Worm (Caenorhabditis elegans) whole organism, L4 larva: ENCODE data around the gene F35D2.6.

Experiments used
- F10B5.3 ChIP-seq: sonication (generic microtip); optimal IDR thresholded peaks from 2 replicates; lab custom pipeline; 2016; ENCODE audit warnings: mild to moderate bottlenecking, missing genetic modification characterization, missing compliant biosample characterization
- T20F7.1 ChIP-seq: fragments of 200-800 bp; sonication (Bioruptor generic); optimal IDR thresholded peaks from 2 replicates; lab custom pipeline; 2018; ENCODE audit warnings: mild to moderate bottlenecking, missing genetic modification characterization, missing compliant biosample characterization
- T26A8.4 ChIP-seq: fragments of 200-800 bp; sonication (Bioruptor generic); IDR thresholded peaks from 2 replicates; pipeline ENCODE4 v1.3.6; 2022; ENCODE audit warnings: missing genetic modification characterization, missing compliant biosample characterization
- Y48G9A.11 ChIP-seq: fragments of 200-800 bp; sonication (Bioruptor generic); IDR thresholded peaks from 2 replicates; pipeline ENCODE4 v1.3.6; 2022; ENCODE audit warnings: missing genetic modification reagents, missing genetic modification characterization, missing compliant biosample characterization
- Y5F2A.4 ChIP-seq: fragments of 200-800 bp; sonication (Bioruptor generic); optimal IDR thresholded peaks from 2 replicates; lab custom pipeline; 2018; ENCODE audit warnings: mild to moderate bottlenecking, missing genetic modification characterization, missing compliant biosample characterization
- ZK337.2 ChIP-seq: fragments of 200-800 bp; sonication (Bioruptor generic); IDR thresholded peaks from 2 replicates; pipeline ENCODE4 v1.3.6; 2022; ENCODE audit warnings: missing genetic modification reagents, missing genetic modification characterization, missing compliant biosample characterization
- aha-1 ChIP-seq: fragments of 150-350 bp; peaks from one replicate; lab custom pipeline; 2014; ENCODE audit warnings: missing biosample characterization, missing genetic modification characterization
- ama-1 ChIP-seq: fragments of 150-350 bp; optimal IDR thresholded peaks from 2 replicates; lab custom pipeline; 2014; ENCODE audit warnings: inconsistent platforms, mixed read lengths
- arid-1 ChIP-seq: fragments of 200-800 bp; sonication (Bioruptor generic); conservative IDR thresholded peaks from 2 replicates; pipeline ENCODE4 v1.3.6; 2022; ENCODE audit warnings: missing genetic modification reagents, missing genetic modification characterization, missing compliant biosample characterization
- attf-4 ChIP-seq: sonication (generic microtip); optimal IDR thresholded peaks from 3 replicates; lab custom pipeline; 2017; ENCODE audit warnings: missing biosample characterization, missing genetic modification characterization
- ceh-20 ChIP-seq: fragments of 200-800 bp; sonication (Bioruptor generic); IDR thresholded peaks from 2 replicates; pipeline ENCODE4 v1.3.6; 2022; ENCODE audit warnings: missing genetic modification reagents, missing genetic modification characterization, missing compliant biosample characterization
- ceh-44 ChIP-seq: fragments of 200-800 bp; sonication (Bioruptor generic); IDR thresholded peaks from 2 replicates; pipeline ENCODE4 v1.3.6; 2022; ENCODE audit warnings: missing genetic modification reagents, missing genetic modification characterization, missing compliant biosample characterization
- ces-1 ChIP-seq: fragments of 150-350 bp; sonication (generic microtip); optimal IDR thresholded peaks from 4 replicates; lab custom pipeline; 2014; ENCODE audit warnings: missing biosample characterization, missing genetic modification reagents, missing genetic modification characterization
- cey-2 ChIP-seq: sonication (generic microtip); optimal IDR thresholded peaks from 3 replicates; lab custom pipeline; 2017; ENCODE audit warnings: missing genetic modification characterization, mild to moderate bottlenecking, missing compliant biosample characterization, antibody characterized with exemption, borderline replicate concordance; ENCODE audit not compliant: insufficient read depth
- daf-12 ChIP-seq: fragments of 150-350 bp; optimal IDR thresholded peaks from 2 replicates; lab custom pipeline; 2014; ENCODE audit warnings: missing biosample characterization, missing genetic modification reagents, missing genetic modification characterization
- daf-19 ChIP-seq: fragments of 200-800 bp; sonication (Bioruptor generic); conservative IDR thresholded peaks from 2 replicates; pipeline ENCODE4 v1.3.6; 2022; ENCODE audit warnings: missing genetic modification characterization, missing compliant biosample characterization
- dmd-8 ChIP-seq: fragments of 200-800 bp; sonication (Bioruptor generic); IDR thresholded peaks from 2 replicates; pipeline ENCODE4 v1.3.6; 2022; ENCODE audit warnings: missing genetic modification characterization, missing compliant biosample characterization
- egl-27 ChIP-seq: sonication (generic microtip); optimal IDR thresholded peaks from 3 replicates; lab custom pipeline; 2017; ENCODE audit warnings: missing biosample characterization, missing genetic modification reagents, missing genetic modification characterization
- fos-1 ChIP-seq: fragments of 150-350 bp; optimal IDR thresholded peaks from 2 replicates; lab custom pipeline; 2014; ENCODE audit warnings: missing biosample characterization, missing genetic modification characterization
- hif-1 ChIP-seq, 2 experiments: sonication (generic microtip); optimal IDR thresholded peaks; 2 replicates each; lab custom pipeline; 2016 to 2017; ENCODE audit warnings: missing compliant biosample characterization in 2 of 2, missing genetic modification characterization in 2 of 2, missing genetic modification reagents in 2 of 2, missing genotype in 2 of 2, mild to moderate bottlenecking in 1 of 2
- hlh-11 ChIP-seq: fragments of 200-800 bp; sonication (Bioruptor generic); optimal IDR thresholded peaks from 2 replicates; lab custom pipeline; 2018; ENCODE audit warnings: mild to moderate bottlenecking, missing genetic modification characterization, missing compliant biosample characterization
- lim-7 ChIP-seq: fragments of 200-800 bp; sonication (Bioruptor generic); IDR thresholded peaks from 2 replicates; pipeline ENCODE4 v1.3.6; 2022; ENCODE audit warnings: missing genetic modification characterization, missing compliant biosample characterization
- lin-1 ChIP-seq: fragments of 200-800 bp; sonication (Bioruptor generic); IDR thresholded peaks from 2 replicates; pipeline ENCODE4 v1.3.6; 2022; ENCODE audit warnings: missing genetic modification reagents, missing genetic modification characterization, missing compliant biosample characterization
- lin-13 ChIP-seq: fragments of 150-350 bp; optimal IDR thresholded peaks from 2 replicates; lab custom pipeline; 2014; ENCODE audit warnings: missing biosample characterization, missing genetic modification reagents, missing genetic modification characterization
- lir-3 ChIP-seq: sonication (generic microtip); optimal IDR thresholded peaks from 2 replicates; lab custom pipeline; 2016; ENCODE audit warnings: mild to moderate bottlenecking, missing genetic modification characterization, missing compliant biosample characterization
- lsy-2 ChIP-seq, 2 experiments: fragments of 150-350 bp in 1 of 2; sonication (generic microtip) in 1 of 2; optimal IDR thresholded peaks; 2 replicates each; lab custom pipeline; 2014 to 2017; ENCODE audit warnings: missing biosample characterization in 2 of 2, missing genetic modification characterization in 2 of 2
- madf-5 ChIP-seq, 2 experiments: fragments of 200-800 bp; sonication (Bioruptor generic); IDR thresholded peaks; 2 replicates each; pipeline ENCODE4 v1.3.6; 2022; ENCODE audit warnings: missing compliant biosample characterization in 2 of 2, missing genetic modification characterization in 2 of 2
- madf-9 ChIP-seq: fragments of 200-800 bp; sonication (Bioruptor generic); conservative IDR thresholded peaks from 2 replicates; pipeline ENCODE4 v1.3.6; 2022; ENCODE audit warnings: missing genetic modification reagents, missing genetic modification characterization, missing compliant biosample characterization
- mdl-1 ChIP-seq, 2 experiments: fragments of 150-350 bp in 1 of 2; sonication (generic microtip) in 1 of 2; optimal IDR thresholded peaks; 2 replicates each; lab custom pipeline; 2014 to 2017; ENCODE audit warnings: missing biosample characterization in 2 of 2, missing genetic modification characterization in 2 of 2
- mdt-29 ChIP-seq: fragments of 200-800 bp; sonication (Bioruptor generic); IDR thresholded peaks from 2 replicates; pipeline ENCODE4 v1.3.6; 2022; ENCODE audit warnings: missing genetic modification reagents, missing genetic modification characterization, missing compliant biosample characterization
- mxl-2 ChIP-seq: fragments of 200-800 bp; sonication (Bioruptor generic); conservative IDR thresholded peaks from 2 replicates; pipeline ENCODE4 v1.3.6; 2022; ENCODE audit warnings: missing genetic modification reagents, missing genetic modification characterization, missing compliant biosample characterization
- mxl-3 ChIP-seq: fragments of 200-800 bp; sonication (Bioruptor generic); optimal IDR thresholded peaks from 2 replicates; lab custom pipeline; 2018; ENCODE audit warnings: mild to moderate bottlenecking, missing genetic modification characterization, missing compliant biosample characterization
- nhr-102 ChIP-seq: sonication (generic microtip); optimal IDR thresholded peaks from 2 replicates; lab custom pipeline; 2016; ENCODE audit warnings: mild to moderate bottlenecking, missing genetic modification characterization, moderate library complexity, missing compliant biosample characterization
- nhr-111 ChIP-seq: fragments of 200-800 bp; sonication (Bioruptor generic); optimal IDR thresholded peaks from 2 replicates; lab custom pipeline; 2018; ENCODE audit warnings: mild to moderate bottlenecking, missing genetic modification characterization, missing compliant biosample characterization
- nhr-25 ChIP-seq: sonication (generic microtip); optimal IDR thresholded peaks from 2 replicates; lab custom pipeline; 2017; ENCODE audit warnings: missing genetic modification characterization, mild to moderate bottlenecking, missing compliant biosample characterization, antibody characterized with exemption, moderate library complexity, borderline replicate concordance; ENCODE audit not compliant: insufficient read depth
- nhr-41 ChIP-seq: fragments of 200-800 bp; sonication (Bioruptor generic); IDR thresholded peaks from 2 replicates; pipeline ENCODE4 v1.3.6; 2022; ENCODE audit warnings: missing genetic modification reagents, missing genetic modification characterization, missing compliant biosample characterization
- nhr-42 ChIP-seq: fragments of 200-800 bp; sonication (Bioruptor generic); IDR thresholded peaks from 2 replicates; pipeline ENCODE4 v1.3.6; 2022; ENCODE audit warnings: missing genetic modification characterization, missing compliant biosample characterization
- pha-4 ChIP-seq, 2 experiments: fragments of 150-350 bp in 1 of 2; fragments of 200-800 bp in 1 of 2; sonication (Bioruptor generic) in 1 of 2; IDR thresholded peaks in 1 of 2; optimal IDR thresholded peaks in 1 of 2; 2 replicates each; pipeline versions ENCODE4 v1.3.6 to Lab custom; 2014 to 2022; ENCODE audit warnings: missing genetic modification characterization in 2 of 2, missing genetic modification reagents in 2 of 2, missing biosample characterization in 1 of 2, missing compliant biosample characterization in 1 of 2
- php-3 ChIP-seq: fragments of 200-800 bp; sonication (Bioruptor generic); IDR thresholded peaks from 2 replicates; pipeline ENCODE4 v1.3.6; 2022; ENCODE audit warnings: missing genetic modification reagents, missing genetic modification characterization, missing compliant biosample characterization
- pqm-1 ChIP-seq: sonication (generic microtip); optimal IDR thresholded peaks from 2 replicates; lab custom pipeline; 2017; ENCODE audit warnings: missing biosample characterization, missing genetic modification characterization
- rbr-2 ChIP-seq: sonication (generic microtip); optimal IDR thresholded peaks from 2 replicates; lab custom pipeline; 2016; ENCODE audit warnings: missing genotype, missing genetic modification characterization, missing compliant biosample characterization
- saeg-2 ChIP-seq: fragments of 200-800 bp; sonication (Bioruptor generic); IDR thresholded peaks from 2 replicates; pipeline ENCODE4 v1.3.6; 2022; ENCODE audit warnings: missing genetic modification reagents, missing genetic modification characterization, missing compliant biosample characterization
- snpc-1.2 ChIP-seq: fragments of 200-800 bp; sonication (Bioruptor generic); IDR thresholded peaks from 2 replicates; pipeline ENCODE4 v1.3.6; 2022; ENCODE audit warnings: missing genetic modification reagents, missing genetic modification characterization, missing compliant biosample characterization
- spr-3 ChIP-seq: fragments of 200-800 bp; sonication (Bioruptor generic); optimal IDR thresholded peaks from 2 replicates; lab custom pipeline; 2018; ENCODE audit warnings: mild to moderate bottlenecking, missing genetic modification characterization, missing compliant biosample characterization
- unc-130 ChIP-seq: sonication (generic microtip); optimal IDR thresholded peaks from 2 replicates; lab custom pipeline; 2016; ENCODE audit warnings: missing genetic modification reagents, missing genetic modification characterization, missing compliant biosample characterization
- unc-62 ChIP-seq, 3 experiments: fragments of 150-350 bp in 1 of 3; sonication (generic microtip); optimal IDR thresholded peaks in 2 of 3; peaks in 1 of 3; 1 replicate in 1 of 3; 2 replicates in 2 of 3; lab custom pipeline; 2014 to 2017; ENCODE audit warnings: missing biosample characterization in 3 of 3, missing genetic modification characterization in 3 of 3, missing genetic modification reagents in 3 of 3, missing genotype in 1 of 3
- vab-7 ChIP-seq: fragments of 200-800 bp; sonication (Bioruptor generic); IDR thresholded peaks from 2 replicates; pipeline ENCODE4 v1.3.6; 2022; ENCODE audit warnings: missing genetic modification reagents, missing genetic modification characterization, missing compliant biosample characterization
- zag-1 ChIP-seq: fragments of 150-350 bp; optimal IDR thresholded peaks from 2 replicates; lab custom pipeline; 2014; ENCODE audit warnings: missing biosample characterization, missing genetic modification characterization
- zip-2 ChIP-seq: fragments of 150-350 bp; optimal IDR thresholded peaks from 2 replicates; lab custom pipeline; 2014; ENCODE audit warnings: missing biosample characterization, missing genetic modification characterization
- ztf-11 ChIP-seq: fragments of 150-350 bp; optimal IDR thresholded peaks from 2 replicates; lab custom pipeline; 2014; ENCODE audit warnings: missing biosample characterization, missing genetic modification characterization

The F35D2.6 gene

ce11 chrII:7623466-7623865, 46.0 kb downstream of the F35D2.6 start (continued):
- TF ChIP-seq cey-2, result no peak
- TF ChIP-seq vab-7 (GFP tag; lab: Robert Waterston, UW), result no peak
- peak in 1 of 2 experiments; percentile 96 for TF ChIP-seq unc-62 (GFP tag; optimal IDR thresholded peaks at IDR 0.05 in 1 of 2; lab: Kevin White, UChicago)
- TF ChIP-seq unc-62 (tag; optimal IDR thresholded peaks at IDR 0.05; lab: Kevin White, UChicago), result no peak
- no peak for TF ChIP-seq nhr-102 (tag; lab: Kevin White, UChicago)
- no peak for TF ChIP-seq madf-5 (GFP tag; IDR thresholded peaks at IDR 0.05; lab: Robert Waterston, UW)
- no peak for TF ChIP-seq snpc-1.2 (GFP tag; lab: Robert Waterston, UW)
- no peak for TF ChIP-seq arid-1 (GFP tag; lab: Robert Waterston, UW)
- peak; percentile 80 for TF ChIP-seq hlh-11 (tag; lab: Kevin White, UChicago)
- 0 out of 2 replicates have a peak, but pooled peaks have one; percentile 40 for TF ChIP-seq lin-1 (GFP tag; lab: Robert Waterston, UW)
- TF ChIP-seq mxl-2 (GFP tag; lab: Robert Waterston, UW), result no peak
- no peak for TF ChIP-seq T20F7.1 (GFP tag; lab: Kevin White, UChicago)
- no peak for TF ChIP-seq lir-3 (tag; lab: Kevin White, UChicago)
- no peak for TF ChIP-seq pqm-1
- 0 out of 2 replicates have a peak, but pooled peaks have one; percentile 15 for TF ChIP-seq dmd-8 (GFP tag; lab: Robert Waterston, UW)
- TF ChIP-seq fos-1 (tag; lab: Kevin White, UChicago), result no peak
- TF ChIP-seq hif-1 (tag; optimal IDR thresholded peaks at IDR 0.05; lab: Kevin White, UChicago), result peak in 1 of 2 experiments; percentile 28
- TF ChIP-seq egl-27 (tag; lab: Kevin White, UChicago), result no peak
- TF ChIP-seq lim-7 (GFP tag; lab: Robert Waterston, UW), result no peak
- no peak for TF ChIP-seq spr-3 (GFP tag; lab: Kevin White, UChicago)
- TF ChIP-seq saeg-2 (GFP tag; lab: Robert Waterston, UW), result no peak
- no peak for TF ChIP-seq lin-13
- no peak for TF ChIP-seq ztf-11 (tag; lab: Kevin White, UChicago)
- no peak for TF ChIP-seq zag-1
- no peak for TF ChIP-seq pha-4 (GFP tag; IDR thresholded peaks at IDR 0.05; lab: Robert Waterston, UW)
- no peak for TF ChIP-seq pha-4 (tag; optimal IDR thresholded peaks at IDR 0.05; lab: Kevin White, UChicago)
- peak; percentile 77 for TF ChIP-seq aha-1 (tag; lab: Kevin White, UChicago)
- no peak for TF ChIP-seq Y48G9A.11 (GFP tag; lab: Robert Waterston, UW)
- no peak for TF ChIP-seq ces-1 (GFP tag; lab: Kevin White, UChicago)
- TF ChIP-seq lsy-2 (tag; optimal IDR thresholded peaks at IDR 0.05; lab: Kevin White, UChicago), result no peak
- no peak for TF ChIP-seq nhr-41 (GFP tag; lab: Robert Waterston, UW)
- TF ChIP-seq ceh-44 (GFP tag; lab: Robert Waterston, UW), result no peak
- no peak for TF ChIP-seq rbr-2 (tag; lab: Kevin White, UChicago)
- no peak for TF ChIP-seq nhr-111 (GFP tag; lab: Kevin White, UChicago)
- no peak for TF ChIP-seq nhr-42
- TF ChIP-seq zip-2, result no peak
- no peak for TF ChIP-seq mdt-29 (GFP tag; lab: Robert Waterston, UW)
- no peak for TF ChIP-seq nhr-25
- TF ChIP-seq daf-19 (GFP tag; lab: Robert Waterston, UW), result no peak
- TF ChIP-seq ZK337.2 (GFP tag; lab: Robert Waterston, UW), result no peak
- no peak for TF ChIP-seq unc-130 (GFP tag; lab: Kevin White, UChicago)
- 0 out of 2 replicates have a peak, but pooled peaks have one; percentile 14 for TF ChIP-seq ceh-20 (GFP tag; lab: Robert Waterston, UW)
- TF ChIP-seq F10B5.3, result no peak
- no peak for TF ChIP-seq daf-12 (tag; lab: Kevin White, UChicago)
- TF ChIP-seq T26A8.4 (GFP tag; lab: Robert Waterston, UW), result 0 out of 2 replicates have a peak, but pooled peaks have one; percentile 42
- no peak for TF ChIP-seq ama-1 (lab: Kevin White, UChicago)
- peak in 1 of 2 experiments; percentile 41 for TF ChIP-seq mdl-1 (tag; optimal IDR thresholded peaks at IDR 0.05; lab: Kevin White, UChicago)
- peak; percentile 67 for TF ChIP-seq mxl-3 (GFP tag; lab: Kevin White, UChicago)
- no peak for TF ChIP-seq madf-9 (GFP tag; lab: Robert Waterston, UW)
- TF ChIP-seq php-3 (GFP tag; lab: Robert Waterston, UW), result 0 out of 2 replicates have a peak, but pooled peaks have one; percentile 11
- no peak for TF ChIP-seq attf-4 (tag; lab: Kevin White, UChicago)
- TF ChIP-seq Y5F2A.4, result no peak
